Fruit fly (Drosophila melanogaster) whole organism, embryonic: Measurements from ENCODE around the gene mRpL51.
A peak's percentile ranks its signal among the peaks of the same experiment; 100 is the strongest.

Experiments
- Awh ChIP-seq: fragments of 200-800 bp; sonication (Bioruptor generic); IDR thresholded peaks from 2 replicates; pipeline ENCODE4, ENCODE4 v1.3.6; 2022; ENCODE audit warnings: missing biosample characterization, missing genetic modification characterization
- CG10147 ChIP-seq: fragments of 200-800 bp; sonication (Bioruptor generic); optimal IDR thresholded peaks from 2 replicates; lab custom pipeline; 2019; ENCODE audit warnings: missing biosample characterization, mild to moderate bottlenecking, missing genetic modification characterization, moderate library complexity
- CG12744 ChIP-seq: fragments of 200-800 bp; sonication (Bioruptor generic); optimal IDR thresholded peaks from 2 replicates; lab custom pipeline; 2016; ENCODE audit warnings: missing biosample characterization, missing genetic modification characterization
- CG13123 ChIP-seq: fragments of 200-800 bp; sonication (Bioruptor generic); optimal IDR thresholded peaks from 2 replicates; lab custom pipeline; 2016; ENCODE audit warnings: missing biosample characterization, missing genetic modification characterization
- CG14441 ChIP-seq: fragments of 200-800 bp; sonication (Bioruptor generic); IDR thresholded peaks from 2 replicates; pipeline ENCODE4 v1.3.6; 2022; ENCODE audit warnings: missing biosample characterization, missing genetic modification characterization
- CG16813 ChIP-seq: fragments of 200-800 bp; sonication (Bioruptor generic); IDR thresholded peaks from 3 replicates; pipeline ENCODE4 v1.3.6; 2022; ENCODE audit warnings: missing biosample characterization, missing genetic modification characterization; ENCODE audit not compliant: partially characterized antibody
- CG17359 ChIP-seq: fragments of 200-800 bp; sonication (Bioruptor generic); optimal IDR thresholded peaks from 3 replicates; lab custom pipeline; 2018; ENCODE audit warnings: missing biosample characterization, mild to moderate bottlenecking, missing genetic modification characterization, moderate library complexity
- CG18011 ChIP-seq: fragments of 200-800 bp; sonication (Bioruptor generic); optimal IDR thresholded peaks from 2 replicates; lab custom pipeline; 2017; ENCODE audit warnings: missing biosample characterization, missing genetic modification characterization, mild to moderate bottlenecking, moderate library complexity, missing genotype
- CG18764 ChIP-seq: fragments of 200-800 bp; sonication (Bioruptor generic); optimal IDR thresholded peaks from 3 replicates; lab custom pipeline; 2016; ENCODE audit warnings: missing biosample characterization, missing genetic modification characterization
- CG2199 ChIP-seq: fragments of 200-800 bp; sonication (Bioruptor generic); IDR thresholded peaks from 3 replicates; pipeline ENCODE4 v1.3.6; 2022; ENCODE audit warnings: missing biosample characterization, missing genetic modification characterization
- CG30020 ChIP-seq: fragments of 200-800 bp; optimal IDR thresholded peaks from 2 replicates; lab custom pipeline; 2019; ENCODE audit warnings: missing biosample characterization, mild to moderate bottlenecking, missing genetic modification characterization, moderate library complexity
- CG33213 ChIP-seq: fragments of 200-800 bp; sonication (Bioruptor generic); optimal IDR thresholded peaks from 3 replicates; lab custom pipeline; 2016; ENCODE audit warnings: missing biosample characterization, missing genetic modification characterization
- CG3847 ChIP-seq: fragments of 200-800 bp; sonication (Bioruptor generic); IDR thresholded peaks from 2 replicates; pipeline ENCODE4 v1.3.6; 2022; ENCODE audit warnings: missing biosample characterization, missing genetic modification characterization
- CG4328 ChIP-seq: fragments of 200-800 bp; sonication (Bioruptor generic); optimal IDR thresholded peaks from 3 replicates; lab custom pipeline; 2017; ENCODE audit warnings: missing biosample characterization, missing genetic modification reagents, missing genetic modification characterization
- CG4360 ChIP-seq: fragments of 200-800 bp; sonication (Bioruptor generic); IDR thresholded peaks from 2 replicates; pipeline ENCODE4 v1.3.6; 2022; ENCODE audit warnings: missing biosample characterization, missing genetic modification characterization
- CG4854 ChIP-seq: fragments of 200-800 bp; sonication (Bioruptor generic); optimal IDR thresholded peaks from 2 replicates; lab custom pipeline; 2016; ENCODE audit warnings: missing biosample characterization, missing genetic modification characterization, inconsistent platforms
- CG7556 ChIP-seq: fragments of 200-800 bp; sonication (Bioruptor generic); optimal IDR thresholded peaks from 2 replicates; lab custom pipeline; 2017; ENCODE audit warnings: missing biosample characterization, mild to moderate bottlenecking, missing genetic modification characterization
- CG7745 ChIP-seq: fragments of 200-800 bp; sonication (Bioruptor generic); optimal IDR thresholded peaks from 2 replicates; lab custom pipeline; 2018; ENCODE audit warnings: missing biosample characterization, mild to moderate bottlenecking, missing genetic modification characterization, moderate library complexity
- CG8281 ChIP-seq: fragments of 200-800 bp; sonication (Bioruptor generic); optimal IDR thresholded peaks from 2 replicates; lab custom pipeline; 2018; ENCODE audit warnings: missing biosample characterization, mild to moderate bottlenecking, missing genetic modification characterization, moderate library complexity
- CG8290 ChIP-seq, 3 experiments: fragments of 200-800 bp; sonication (Bioruptor generic); optimal IDR thresholded peaks; 2 replicates each; lab custom pipeline; 2016 to 2019; ENCODE audit warnings: missing biosample characterization in 3 of 3, missing genetic modification characterization in 3 of 3, mild to moderate bottlenecking in 2 of 3, moderate library complexity in 1 of 3
- Eip74EF ChIP-seq, 2 experiments: fragments of 200-800 bp in 1 of 2; fragments of >200 bp in 1 of 2; sonication (Bioruptor generic) in 1 of 2; optimal IDR thresholded peaks; 2 replicates each; lab custom pipeline; 2017 to 2019; ENCODE audit warnings: missing biosample characterization in 2 of 2, missing genetic modification characterization in 2 of 2, mild to moderate bottlenecking in 1 of 2, moderate library complexity in 1 of 2
- Hey ChIP-seq: fragments of 200-800 bp; sonication (Bioruptor generic); optimal IDR thresholded peaks from 3 replicates; lab custom pipeline; 2018; ENCODE audit warnings: missing biosample characterization, mild to moderate bottlenecking, missing genetic modification characterization
- HmgZ ChIP-seq: fragments of 200-800 bp; sonication (Bioruptor generic); optimal IDR thresholded peaks from 2 replicates; lab custom pipeline; 2018; ENCODE audit warnings: missing biosample characterization, mild to moderate bottlenecking, missing genetic modification characterization
- Kr ChIP-seq: fragments of 200-800 bp; sonication (Bioruptor generic); optimal IDR thresholded peaks from 2 replicates; lab custom pipeline; 2017; ENCODE audit warnings: missing biosample characterization, mild to moderate bottlenecking, missing genetic modification characterization
- Nf-YA ChIP-seq: fragments of 200-800 bp; sonication (Bioruptor generic); IDR thresholded peaks from 2 replicates; pipeline ENCODE4 v1.3.6; 2022; ENCODE audit warnings: missing biosample characterization, missing genetic modification characterization
- Nf-YB ChIP-seq: fragments of 200-800 bp; sonication (Bioruptor generic); optimal IDR thresholded peaks from 3 replicates; lab custom pipeline; 2019; ENCODE audit warnings: missing biosample characterization, mild to moderate bottlenecking, missing genetic modification characterization, moderate library complexity
- NfI ChIP-seq: fragments of 200-800 bp; sonication (Bioruptor generic); optimal IDR thresholded peaks from 3 replicates; lab custom pipeline; 2018; ENCODE audit warnings: missing biosample characterization, mild to moderate bottlenecking, missing genetic modification characterization, moderate library complexity
- Ptx1 ChIP-seq: fragments of 200-800 bp; sonication (Bioruptor generic); IDR thresholded peaks from 2 replicates; pipeline ENCODE4 v1.3.6; 2022; ENCODE audit warnings: missing biosample characterization, missing genetic modification characterization
- Usf ChIP-seq: fragments of 200-800 bp; sonication (Bioruptor generic); optimal IDR thresholded peaks from 2 replicates; lab custom pipeline; 2017; ENCODE audit warnings: missing genotype, missing biosample characterization, missing genetic modification characterization
- YL-1 ChIP-seq: fragments of 200-800 bp; sonication (Bioruptor generic); optimal IDR thresholded peaks from 3 replicates; lab custom pipeline; 2017; ENCODE audit warnings: missing biosample characterization, mild to moderate bottlenecking, missing genetic modification characterization
- aop ChIP-seq: fragments of 200-800 bp; sonication (Bioruptor generic); IDR thresholded peaks from 2 replicates; pipeline ENCODE4 v1.3.6; 2022; ENCODE audit warnings: missing biosample characterization, missing genetic modification characterization
- ara ChIP-seq: fragments of 200-800 bp; sonication (Bioruptor generic); IDR thresholded peaks from 2 replicates; pipeline ENCODE4 v1.3.6; 2022; ENCODE audit warnings: missing biosample characterization, missing genetic modification characterization
- dati ChIP-seq: fragments of 200-800 bp; sonication (Bioruptor generic); IDR thresholded peaks from 2 replicates; pipeline ENCODE4 v1.3.6; 2022; ENCODE audit warnings: missing biosample characterization, missing genetic modification characterization
- dm ChIP-seq: fragments of 200-800 bp; sonication (Bioruptor generic); optimal IDR thresholded peaks from 3 replicates; lab custom pipeline; 2016; ENCODE audit warnings: missing biosample characterization, missing genetic modification characterization
- emc ChIP-seq: fragments of 200-800 bp; sonication (Bioruptor generic); optimal IDR thresholded peaks from 2 replicates; lab custom pipeline; 2016; ENCODE audit warnings: missing biosample characterization, missing genetic modification characterization
- eve ChIP-seq, 2 experiments: fragments of >200 bp; optimal IDR thresholded peaks; 2 replicates each; lab custom pipeline; 2017; ENCODE audit warnings: missing biosample characterization in 2 of 2, missing genetic modification characterization in 2 of 2
- exex ChIP-seq: fragments of 200-800 bp; sonication (Bioruptor generic); optimal IDR thresholded peaks from 4 replicates; lab custom pipeline; 2018; ENCODE audit warnings: missing biosample characterization, mild to moderate bottlenecking, missing genetic modification characterization, moderate library complexity
- gcm2 ChIP-seq: fragments of 200-800 bp; sonication (Bioruptor generic); optimal IDR thresholded peaks from 2 replicates; lab custom pipeline; 2016; ENCODE audit warnings: missing biosample characterization, missing genetic modification characterization
- ind ChIP-seq: fragments of 200-800 bp; sonication (Bioruptor generic); optimal IDR thresholded peaks from 3 replicates; lab custom pipeline; 2016; ENCODE audit warnings: missing biosample characterization, missing genetic modification characterization
- kni ChIP-seq: fragments of 200-800 bp; sonication (Bioruptor generic); optimal IDR thresholded peaks from 3 replicates; lab custom pipeline; 2017; ENCODE audit warnings: mild to moderate bottlenecking, missing biosample characterization, missing genetic modification reagents, missing genetic modification characterization
- lola ChIP-seq, 3 experiments: fragments of >200 bp in 2 of 3; fragments of 200-800 bp in 1 of 3; sonication (Bioruptor generic) in 1 of 3; optimal IDR thresholded peaks; 2 replicates each; lab custom pipeline; 2017 to 2019; ENCODE audit warnings: missing biosample characterization in 3 of 3, missing genetic modification characterization in 3 of 3, mild to moderate bottlenecking in 1 of 3, moderate library complexity in 1 of 3
- lov ChIP-seq, 2 experiments: fragments of 200-800 bp in 1 of 2; fragments of >200 bp in 1 of 2; sonication (Bioruptor generic) in 1 of 2; IDR thresholded peaks in 1 of 2; optimal IDR thresholded peaks in 1 of 2; 2 replicates in 1 of 2; 3 replicates in 1 of 2; pipeline versions ENCODE4 v1.3.6 to Lab custom; 2017 to 2022; ENCODE audit warnings: missing biosample characterization in 1 of 2, missing genetic modification characterization in 1 of 2
- nom ChIP-seq: fragments of 200-800 bp; sonication (Bioruptor generic); optimal IDR thresholded peaks from 2 replicates; lab custom pipeline; 2017; ENCODE audit warnings: missing biosample characterization, missing genetic modification characterization, mild to moderate bottlenecking, moderate library complexity, missing genetic modification reagents
- onecut ChIP-seq: fragments of 200-800 bp; sonication (Bioruptor generic); IDR thresholded peaks from 2 replicates; pipeline ENCODE4 v1.3.6; 2022; ENCODE audit warnings: missing biosample characterization, missing genetic modification characterization
- salm ChIP-seq: fragments of 200-800 bp; sonication (Bioruptor generic); optimal IDR thresholded peaks from 2 replicates; lab custom pipeline; 2018; ENCODE audit warnings: missing biosample characterization, mild to moderate bottlenecking, missing genetic modification characterization
- tx ChIP-seq: fragments of 200-800 bp; sonication (Bioruptor generic); optimal IDR thresholded peaks from 2 replicates; lab custom pipeline; 2016; ENCODE audit warnings: missing biosample characterization, missing genetic modification characterization
- zfh1 ChIP-seq: fragments of 200-800 bp; sonication (Bioruptor generic); IDR thresholded peaks from 3 replicates; pipeline ENCODE4 v1.3.6; 2022; ENCODE audit warnings: missing biosample characterization, missing genetic modification characterization

Gene mRpL51

dm6 chr2L:8477971-8478370 lies 39.2 kb downstream of the mRpL51 start (continued):
- TF ChIP-seq CG3847 (no peak), Ptx1 (GFP tag; lab: Robert Waterston, UW) (no peak), Usf (GFP tag; lab: Kevin White, UChicago) (no peak), YL-1 (GFP tag; lab: Kevin White, UChicago) (no peak), Nf-YA (no peak), Eip74EF (GFP tag; optimal IDR thresholded peaks at IDR 0.05; lab: Kevin White, UChicago) (peak in 1 of 2 experiments; percentile 90), CG13123 (GFP tag; lab: Kevin White, UChicago) (no peak), NfI (GFP tag; lab: Kevin White, UChicago) (no peak), CG12744 (no peak), lola (GFP tag; optimal IDR thresholded peaks at IDR 0.05; lab: Kevin White, UChicago) (no peak), CG18011 (GFP tag; lab: Kevin White, UChicago) (no peak), HmgZ (tag; lab: Kevin White, UChicago) (peak; percentile 51), Kr (no peak), Hey (tag; lab: Kevin White, UChicago) (no peak), salm (tag; lab: Kevin White, UChicago) (no peak), eve (GFP tag; optimal IDR thresholded peaks at IDR 0.05; lab: Kevin White, UChicago) (no peak)

- no peak for TF ChIP-seq zfh1 (GFP tag; lab: Robert Waterston, UW)
- TF ChIP-seq CG33213 (GFP tag; lab: Kevin White, UChicago): no peak
- TF ChIP-seq CG4360 (GFP tag; lab: Robert Waterston, UW): no peak
- no peak for TF ChIP-seq CG12744
- TF ChIP-seq CG18764 (GFP tag; lab: Kevin White, UChicago): no peak
These were observed 40.1 kb downstream of the mRpL51 start, which contains the start of gene CheA29a for dm6 chr2L:8477049-8477448. CheA29a (plus strand) TSS chr2L:8477349.

DNA sequence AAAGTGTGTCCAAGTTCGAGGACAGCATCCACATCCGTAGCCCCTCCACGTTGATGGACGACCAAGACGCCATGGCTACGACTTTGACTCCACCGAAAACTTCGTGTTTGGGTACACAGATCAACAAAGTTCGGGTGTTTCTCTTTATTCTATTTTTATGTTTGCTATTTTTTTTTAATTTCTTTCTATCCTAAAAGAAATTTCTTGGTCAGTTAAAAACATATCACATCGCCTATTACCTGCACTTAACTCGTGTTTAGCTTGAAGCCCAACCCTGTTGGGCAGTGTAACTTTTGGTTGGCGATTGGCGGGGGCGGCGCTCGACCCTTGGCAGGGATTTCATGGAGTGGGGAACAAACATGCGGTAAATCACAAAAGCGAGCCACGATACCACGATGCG lies 43.7 kb downstream of the mRpL51 start:
- no peak for TF ChIP-seq CG30020 (tag; lab: Kevin White, UChicago)
- TF ChIP-seq dm (GFP tag; lab: Kevin White, UChicago): no peak
- TF ChIP-seq CG8290 (GFP tag; optimal IDR thresholded peaks at IDR 0.05; lab: Kevin White, UChicago): no peak
- TF ChIP-seq CG8290 (tag; optimal IDR thresholded peaks at IDR 0.05; lab: Kevin White, UChicago): no peak
- TF ChIP-seq ara: peak; percentile 67; the same call in 1 of the 2 replicates
- TF ChIP-seq onecut (GFP tag; lab: Robert Waterston, UW): 0 out of 2 replicates have a peak, but pooled peaks have one; percentile 6
- no peak for TF ChIP-seq CG4328 (GFP tag; lab: Kevin White, UChicago)
- no peak for TF ChIP-seq kni (GFP tag; lab: Kevin White, UChicago)
- peak; percentile 58; the same call in 1 of the 3 replicates for TF ChIP-seq CG2199 (GFP tag; lab: Robert Waterston, UW)
- no peak for TF ChIP-seq gcm2 (GFP tag; lab: Kevin White, UChicago)
- no peak for TF ChIP-seq lov (optimal IDR thresholded peaks at IDR 0.05; lab: Kevin White, UChicago)
- peak; percentile 76; the same call in 2 of the 3 replicates for TF ChIP-seq lov (GFP tag; IDR thresholded peaks at IDR 0.05; lab: Robert Waterston, UW)
- TF ChIP-seq Awh (GFP tag; lab: Robert Waterston, UW): peak; percentile 67; the same call in 1 of the 2 replicates
- no peak for TF ChIP-seq CG10147 (GFP tag; lab: Kevin White, UChicago)
- TF ChIP-seq CG8281: no peak
- peak; percentile 48 for TF ChIP-seq CG7556 (GFP tag; lab: Kevin White, UChicago)
- TF ChIP-seq aop (GFP tag; lab: Robert Waterston, UW): no peak
- no peak for TF ChIP-seq dati
- no peak for TF ChIP-seq tx (GFP tag; lab: Kevin White, UChicago)
- TF ChIP-seq exex (tag; lab: Kevin White, UChicago): no peak
- TF ChIP-seq nom (GFP tag; lab: Kevin White, UChicago): peak; percentile 77
- no peak for TF ChIP-seq emc (GFP tag; lab: Kevin White, UChicago)
- TF ChIP-seq CG14441: peak; percentile 67
- TF ChIP-seq CG4854 (GFP tag; lab: Kevin White, UChicago): no peak
- no peak for TF ChIP-seq CG7745 (tag; lab: Kevin White, UChicago)
- TF ChIP-seq CG17359 (tag; lab: Kevin White, UChicago): peak; percentile 66
- peak; percentile 50 for TF ChIP-seq ind (GFP tag; lab: Kevin White, UChicago)
- TF ChIP-seq Nf-YB: peak; percentile 31
- no peak for TF ChIP-seq CG16813
